Fruit fly (Drosophila melanogaster) whole organism, embryonic: ENCODE results near the gene MED27.

Experiments used
- Bdp1 ChIP-seq: fragments of 200-800 bp; sonication (Bioruptor generic); optimal IDR thresholded peaks from 3 replicates; lab custom pipeline; 2016; ENCODE audit warnings: missing biosample characterization, missing genetic modification characterization
- Bgb ChIP-seq: fragments of 200-800 bp; sonication (Bioruptor generic); IDR thresholded peaks from 2 replicates; pipeline ENCODE4 v1.3.6; 2022; ENCODE audit warnings: missing biosample characterization, missing genetic modification characterization; ENCODE audit not compliant: partially characterized antibody
- CG1024 ChIP-seq: fragments of 200-800 bp; sonication (Bioruptor generic); IDR thresholded peaks from 2 replicates; pipeline ENCODE4 v1.3.6; 2022; ENCODE audit warnings: missing biosample characterization, missing genetic modification characterization
- CG10979 ChIP-seq: fragments of 200-800 bp; sonication (Bioruptor generic); optimal IDR thresholded peaks from 2 replicates; lab custom pipeline; 2018; ENCODE audit warnings: missing biosample characterization, mild to moderate bottlenecking, missing genetic modification characterization, moderate library complexity
- CG11093 ChIP-seq: fragments of 200-800 bp; sonication (Bioruptor generic); IDR thresholded peaks from 3 replicates; pipeline ENCODE4 v1.3.6; 2022; ENCODE audit warnings: missing biosample characterization, missing genetic modification characterization
- CG2129 ChIP-seq: fragments of 200-800 bp; sonication (Bioruptor generic); IDR thresholded peaks from 2 replicates; pipeline ENCODE4 v1.3.6; 2022; ENCODE audit warnings: missing biosample characterization, missing genetic modification characterization; ENCODE audit not compliant: partially characterized antibody
- CG34224 ChIP-seq: fragments of 200-800 bp; sonication (Bioruptor generic); IDR thresholded peaks from 3 replicates; pipeline ENCODE4 v1.3.6; 2022; ENCODE audit warnings: missing biosample characterization, missing genetic modification characterization; ENCODE audit not compliant: partially characterized antibody
- CG4424 ChIP-seq: fragments of 200-800 bp; sonication (Bioruptor generic); optimal IDR thresholded peaks from 3 replicates; lab custom pipeline; 2016; ENCODE audit warnings: missing biosample characterization, missing genetic modification characterization
- CG4617 ChIP-seq: fragments of 200-800 bp; sonication (Bioruptor generic); optimal IDR thresholded peaks from 3 replicates; lab custom pipeline; 2016; ENCODE audit warnings: missing biosample characterization, missing genetic modification characterization, borderline replicate concordance
- CG4820 ChIP-seq: fragments of 200-800 bp; sonication (Bioruptor generic); optimal IDR thresholded peaks from 3 replicates; lab custom pipeline; 2016; ENCODE audit warnings: missing biosample characterization, missing genetic modification characterization
- CG5180 ChIP-seq: fragments of 200-800 bp; sonication (Bioruptor generic); optimal IDR thresholded peaks from 3 replicates; lab custom pipeline; 2017; ENCODE audit warnings: missing biosample characterization, missing genetic modification characterization, mild to moderate bottlenecking, moderate library complexity, missing genetic modification reagents
- CG6654 ChIP-seq: fragments of 200-800 bp; sonication (Bioruptor generic); optimal IDR thresholded peaks from 2 replicates; lab custom pipeline; 2017; ENCODE audit warnings: missing biosample characterization, mild to moderate bottlenecking, missing genetic modification characterization
- CG6765 ChIP-seq: fragments of 200-800 bp; sonication (Bioruptor generic); optimal IDR thresholded peaks from 3 replicates; lab custom pipeline; 2017; ENCODE audit warnings: missing biosample characterization, mild to moderate bottlenecking, missing genetic modification characterization
- CG7745 ChIP-seq: fragments of 200-800 bp; sonication (Bioruptor generic); optimal IDR thresholded peaks from 2 replicates; lab custom pipeline; 2018; ENCODE audit warnings: missing biosample characterization, mild to moderate bottlenecking, missing genetic modification characterization, moderate library complexity
- CG8924 ChIP-seq: fragments of 200-800 bp; optimal IDR thresholded peaks from 3 replicates; lab custom pipeline; 2019; ENCODE audit warnings: missing biosample characterization, mild to moderate bottlenecking, missing genetic modification characterization, moderate library complexity
- Camta ChIP-seq: fragments of 200-800 bp; sonication (Bioruptor generic); optimal IDR thresholded peaks from 2 replicates; lab custom pipeline; 2016; ENCODE audit warnings: missing biosample characterization, missing genetic modification characterization
- Dek ChIP-seq: fragments of 200-800 bp; sonication (Bioruptor generic); optimal IDR thresholded peaks from 3 replicates; lab custom pipeline; 2019; ENCODE audit warnings: missing biosample characterization, mild to moderate bottlenecking, missing genetic modification characterization, moderate library complexity
- Gug ChIP-seq: fragments of 200-800 bp; sonication (Bioruptor generic); IDR thresholded peaks from 4 replicates; pipeline ENCODE4 v1.3.6; 2022; ENCODE audit warnings: missing biosample characterization, missing genetic modification characterization
- HLH3B ChIP-seq: fragments of 200-800 bp; sonication (Bioruptor generic); IDR thresholded peaks from 2 replicates; pipeline ENCODE4 v1.3.6; 2022; ENCODE audit warnings: missing biosample characterization, missing genetic modification characterization
- HLH54F ChIP-seq: fragments of 200-800 bp; sonication (Bioruptor generic); optimal IDR thresholded peaks from 3 replicates; lab custom pipeline; 2016; ENCODE audit warnings: missing biosample characterization, missing genetic modification characterization
- Hsf ChIP-seq: fragments of 200-800 bp; sonication (Bioruptor generic); optimal IDR thresholded peaks from 3 replicates; lab custom pipeline; 2016; ENCODE audit warnings: missing biosample characterization, missing genetic modification characterization
- NFAT ChIP-seq: fragments of 200-800 bp; sonication (Bioruptor generic); IDR thresholded peaks from 2 replicates; pipeline ENCODE4 v1.3.6; 2022; ENCODE audit warnings: missing biosample characterization, missing genetic modification characterization
- Nf-YA ChIP-seq: fragments of 200-800 bp; sonication (Bioruptor generic); IDR thresholded peaks from 2 replicates; pipeline ENCODE4 v1.3.6; 2022; ENCODE audit warnings: missing biosample characterization, missing genetic modification characterization
- Opbp ChIP-seq: fragments of 200-800 bp; sonication (Bioruptor generic); IDR thresholded peaks from 3 replicates; pipeline ENCODE4 v1.3.6; 2022; ENCODE audit warnings: missing biosample characterization, missing genetic modification characterization; ENCODE audit not compliant: partially characterized antibody
- Sry-β ChIP-seq: fragments of 200-800 bp; sonication (Bioruptor generic); optimal IDR thresholded peaks from 2 replicates; lab custom pipeline; 2018; ENCODE audit warnings: missing biosample characterization, mild to moderate bottlenecking, missing genetic modification characterization, moderate library complexity
- al ChIP-seq: fragments of 200-800 bp; sonication (Bioruptor generic); IDR thresholded peaks from 2 replicates; pipeline ENCODE4 v1.3.6; 2022; ENCODE audit warnings: missing biosample characterization, missing genetic modification characterization
- amos ChIP-seq: fragments of 200-800 bp; sonication (Bioruptor generic); IDR thresholded peaks from 2 replicates; pipeline ENCODE4 v1.3.6; 2022; ENCODE audit warnings: missing biosample characterization, missing genetic modification characterization; ENCODE audit not compliant: partially characterized antibody
- bcd ChIP-seq: fragments of 200-800 bp; sonication (Bioruptor generic); optimal IDR thresholded peaks from 2 replicates; lab custom pipeline; 2017; ENCODE audit warnings: missing biosample characterization, mild to moderate bottlenecking, missing genetic modification characterization
- cad ChIP-seq: fragments of >200 bp; optimal IDR thresholded peaks from 2 replicates; lab custom pipeline; 2017; ENCODE audit warnings: missing biosample characterization, missing genetic modification characterization
- disco-r ChIP-seq: fragments of 200-800 bp; sonication (Bioruptor generic); optimal IDR thresholded peaks from 2 replicates; lab custom pipeline; 2016; ENCODE audit warnings: missing biosample characterization, missing genetic modification characterization
- ems ChIP-seq: fragments of 200-800 bp; sonication (Bioruptor generic); optimal IDR thresholded peaks from 3 replicates; lab custom pipeline; 2016; ENCODE audit warnings: missing biosample characterization, missing genetic modification characterization
- eve ChIP-seq, 2 experiments: fragments of >200 bp; optimal IDR thresholded peaks; 2 replicates each; lab custom pipeline; 2017; ENCODE audit warnings: missing biosample characterization in 2 of 2, missing genetic modification characterization in 2 of 2
- ewg ChIP-seq: fragments of 200-800 bp; sonication (Bioruptor generic); optimal IDR thresholded peaks from 3 replicates; lab custom pipeline; 2017; ENCODE audit warnings: mild to moderate bottlenecking, missing biosample characterization, missing genetic modification reagents, missing genetic modification characterization
- gfzf ChIP-seq: fragments of 200-800 bp; sonication (Bioruptor generic); optimal IDR thresholded peaks from 2 replicates; lab custom pipeline; 2016; ENCODE audit warnings: missing biosample characterization, mild to moderate bottlenecking, missing genetic modification characterization, moderate library complexity
- hb ChIP-seq: fragments of 200-800 bp; sonication (Bioruptor generic); IDR thresholded peaks from 3 replicates; pipeline ENCODE4 v1.3.6; 2022; ENCODE audit warnings: missing biosample characterization, missing genetic modification characterization; ENCODE audit not compliant: partially characterized antibody
- her ChIP-seq: fragments of 200-800 bp; sonication (Bioruptor generic); optimal IDR thresholded peaks from 2 replicates; lab custom pipeline; 2016; ENCODE audit warnings: missing biosample characterization, missing genetic modification characterization
- klu ChIP-seq: fragments of 200-800 bp; sonication (Bioruptor generic); IDR thresholded peaks from 2 replicates; pipeline ENCODE4 v1.3.6; 2022; ENCODE audit warnings: missing biosample characterization, missing genetic modification characterization
- lbe ChIP-seq: fragments of 200-800 bp; sonication (Bioruptor generic); optimal IDR thresholded peaks from 2 replicates; lab custom pipeline; 2016; ENCODE audit warnings: missing biosample characterization, mild to moderate bottlenecking, missing genetic modification characterization
- mam ChIP-seq: fragments of 200-800 bp; sonication (Bioruptor generic); optimal IDR thresholded peaks from 3 replicates; lab custom pipeline; 2016; ENCODE audit warnings: missing biosample characterization, missing genetic modification characterization
- mirr ChIP-seq: fragments of 200-800 bp; sonication (Bioruptor generic); optimal IDR thresholded peaks from 3 replicates; lab custom pipeline; 2018; ENCODE audit warnings: missing biosample characterization, mild to moderate bottlenecking, missing genetic modification characterization
- nom ChIP-seq: fragments of 200-800 bp; sonication (Bioruptor generic); optimal IDR thresholded peaks from 2 replicates; lab custom pipeline; 2017; ENCODE audit warnings: missing biosample characterization, missing genetic modification characterization, mild to moderate bottlenecking, moderate library complexity, missing genetic modification reagents
- phol ChIP-seq: fragments of 200-800 bp; sonication (Bioruptor generic); optimal IDR thresholded peaks from 3 replicates; lab custom pipeline; 2018; ENCODE audit warnings: missing biosample characterization, mild to moderate bottlenecking, missing genetic modification characterization, moderate library complexity
- row ChIP-seq: fragments of 200-800 bp; sonication (Bioruptor generic); IDR thresholded peaks from 3 replicates; pipeline ENCODE4 v1.3.6; 2022; ENCODE audit warnings: missing biosample characterization, missing genetic modification characterization
- sc ChIP-seq, 3 experiments: fragments of >200 bp in 2 of 3; fragments of 200-800 bp in 1 of 3; sonication (Bioruptor generic) in 1 of 3; optimal IDR thresholded peaks; 2 replicates in 2 of 3; 3 replicates in 1 of 3; lab custom pipeline; 2017; ENCODE audit warnings: mild to moderate bottlenecking in 1 of 3, missing biosample characterization in 1 of 3, missing genetic modification characterization in 1 of 3, missing genetic modification reagents in 1 of 3
- shn ChIP-seq: fragments of 200-800 bp; sonication (Bioruptor generic); optimal IDR thresholded peaks from 3 replicates; lab custom pipeline; 2016; ENCODE audit warnings: missing biosample characterization, missing genetic modification characterization
- sqz ChIP-seq: fragments of 200-800 bp; sonication (Bioruptor generic); optimal IDR thresholded peaks from 3 replicates; lab custom pipeline; 2018; ENCODE audit warnings: missing biosample characterization, mild to moderate bottlenecking, missing genetic modification characterization
- tio ChIP-seq: fragments of 200-800 bp; sonication (Bioruptor generic); optimal IDR thresholded peaks from 2 replicates; lab custom pipeline; 2017; ENCODE audit warnings: missing biosample characterization, missing genetic modification characterization, inconsistent platforms
- wek ChIP-seq: fragments of 200-800 bp; sonication (Bioruptor generic); optimal IDR thresholded peaks from 3 replicates; lab custom pipeline; 2018; ENCODE audit warnings: missing biosample characterization, mild to moderate bottlenecking, missing genetic modification characterization, moderate library complexity
- wor ChIP-seq: fragments of 200-800 bp; sonication (Bioruptor generic); IDR thresholded peaks from 2 replicates; pipeline ENCODE4 v1.3.6; 2022; ENCODE audit warnings: missing biosample characterization, missing genetic modification characterization

The MED27 gene

dm6 chr3R:5622985-5623630 is 31.8 kb upstream of the MED27 start (continued):
- no peak for TF ChIP-seq NFAT
- TF ChIP-seq CG6654 = no peak
- TF ChIP-seq CG11093 (GFP tag; lab: Robert Waterston, UW) = peak; percentile 56; the same call in 1 of the 3 replicates
- peak; percentile 56 for TF ChIP-seq ewg (GFP tag; lab: Kevin White, UChicago)
- TF ChIP-seq Bgb (GFP tag; lab: Robert Waterston, UW) = no peak
- TF ChIP-seq CG4820 (GFP tag; lab: Kevin White, UChicago) = peak; percentile 37
- TF ChIP-seq Nf-YA (GFP tag; lab: Robert Waterston, UW) = no peak
- peak; percentile 90 for TF ChIP-seq mirr (GFP tag; lab: Kevin White, UChicago)
- peak; percentile 99 for TF ChIP-seq sqz (GFP tag; lab: Kevin White, UChicago)
- no peak for TF ChIP-seq klu (GFP tag; lab: Robert Waterston, UW)
- peak; percentile 46 for TF ChIP-seq CG10979 (tag; lab: Kevin White, UChicago)
- peak; percentile 89 for TF ChIP-seq wek (GFP tag; lab: Kevin White, UChicago)
- peak; percentile 72 for TF ChIP-seq her (GFP tag; lab: Kevin White, UChicago)
- TF ChIP-seq Gug (GFP tag; lab: Robert Waterston, UW) = no peak
- TF ChIP-seq Camta = peak; percentile 79
- no peak for TF ChIP-seq al (GFP tag; lab: Robert Waterston, UW)
- TF ChIP-seq CG1024 (GFP tag; lab: Robert Waterston, UW) = no peak
- no peak for TF ChIP-seq amos (GFP tag; lab: Robert Waterston, UW)
- TF ChIP-seq CG7745 (tag; lab: Kevin White, UChicago) = peak; percentile 76
- peak; percentile 65 for TF ChIP-seq Dek
- TF ChIP-seq lbe (GFP tag; lab: Kevin White, UChicago) = peak; percentile 66
- TF ChIP-seq CG5180 (GFP tag; lab: Kevin White, UChicago) = peak; percentile 60
- no peak for TF ChIP-seq row (GFP tag; lab: Robert Waterston, UW)
- peak; percentile 52 for TF ChIP-seq shn (GFP tag; lab: Kevin White, UChicago)
- TF ChIP-seq nom (GFP tag; lab: Kevin White, UChicago) = peak; percentile 68
- TF ChIP-seq eve (GFP tag; optimal IDR thresholded peaks at IDR 0.05; lab: Kevin White, UChicago) = no peak
- no peak for TF ChIP-seq wor (GFP tag; lab: Robert Waterston, UW)
- no peak for TF ChIP-seq CG34224 (GFP tag; lab: Robert Waterston, UW)
- peak; percentile 65 for TF ChIP-seq Sry-β (GFP tag; lab: Kevin White, UChicago)
- TF ChIP-seq HLH3B (GFP tag; lab: Robert Waterston, UW) = no peak
- no peak for TF ChIP-seq CG2129
- no peak for TF ChIP-seq cad (GFP tag; lab: Kevin White, UChicago)
- TF ChIP-seq CG8924 (tag; lab: Kevin White, UChicago) = peak; percentile 89
- TF ChIP-seq disco-r (GFP tag; lab: Kevin White, UChicago) = peak; percentile 48
- no peak for TF ChIP-seq HLH54F (GFP tag; lab: Kevin White, UChicago)
- no peak for TF ChIP-seq Opbp (GFP tag; lab: Robert Waterston, UW)
- peak; percentile 26 for TF ChIP-seq tio (GFP tag; lab: Kevin White, UChicago)
- peak; percentile 45 for TF ChIP-seq CG4617
- peak; percentile 73 for TF ChIP-seq Hsf (GFP tag; lab: Kevin White, UChicago)
- peak; percentile 71 for TF ChIP-seq CG6765
- peak; percentile 65 for TF ChIP-seq Bdp1 (GFP tag; lab: Kevin White, UChicago)
- peak; percentile 57 for TF ChIP-seq phol
- no peak for TF ChIP-seq sc (optimal IDR thresholded peaks at IDR 0.05; lab: Kevin White, UChicago)
- TF ChIP-seq sc (GFP tag; optimal IDR thresholded peaks at IDR 0.05; lab: Kevin White, UChicago) = peak; percentile 76
- TF ChIP-seq gfzf (GFP tag; lab: Kevin White, UChicago) = peak; percentile 9
- peak; percentile 33 for TF ChIP-seq ems (GFP tag; lab: Kevin White, UChicago)
- TF ChIP-seq bcd = peak; percentile 66
- peak; percentile 61 for TF ChIP-seq CG4424 (GFP tag; lab: Kevin White, UChicago)
- TF ChIP-seq hb (GFP tag; lab: Robert Waterston, UW) = no peak
- TF ChIP-seq mam (GFP tag; lab: Kevin White, UChicago) = peak; percentile 61
